Fruit fly (Drosophila melanogaster): ENCODE results near the gene Hr39.

Gene Hr39

dm6 chr2L:21187753-21188152 lies 49.3 kb upstream of the Hr39 start:
- TF ChIP-seq Mrtf (GFP tag; IDR thresholded peaks at IDR 0.05) (no peak), danr (GFP tag; IDR thresholded peaks at IDR 0.05) (0 out of 2 replicates have a peak, but pooled peaks have one; percentile 11), CG32532 (GFP tag; IDR thresholded peaks at IDR 0.05) (0 out of 2 replicates have a peak, but pooled peaks have one; percentile 14), pho (GFP tag; optimal IDR thresholded peaks at IDR 0.05) (no peak), row (GFP tag; IDR thresholded peaks at IDR 0.05) (peak; percentile 27; the same call in 1 of the 3 replicates), Ptx1 (GFP tag; IDR thresholded peaks at IDR 0.05) (peak; percentile 31; the same call in 1 of the 2 replicates), Ets65A (GFP tag) (peak; percentile 81), dysf (GFP tag; IDR thresholded peaks at IDR 0.05) (peak; percentile 25; the same call in 1 of the 3 replicates), CG18599 (GFP tag; optimal IDR thresholded peaks at IDR 0.05) (peak; percentile 1), Rfx (GFP tag; IDR thresholded peaks at IDR 0.05) (0 out of 2 replicates have a peak, but pooled peaks have one; percentile 24)

DNA sequence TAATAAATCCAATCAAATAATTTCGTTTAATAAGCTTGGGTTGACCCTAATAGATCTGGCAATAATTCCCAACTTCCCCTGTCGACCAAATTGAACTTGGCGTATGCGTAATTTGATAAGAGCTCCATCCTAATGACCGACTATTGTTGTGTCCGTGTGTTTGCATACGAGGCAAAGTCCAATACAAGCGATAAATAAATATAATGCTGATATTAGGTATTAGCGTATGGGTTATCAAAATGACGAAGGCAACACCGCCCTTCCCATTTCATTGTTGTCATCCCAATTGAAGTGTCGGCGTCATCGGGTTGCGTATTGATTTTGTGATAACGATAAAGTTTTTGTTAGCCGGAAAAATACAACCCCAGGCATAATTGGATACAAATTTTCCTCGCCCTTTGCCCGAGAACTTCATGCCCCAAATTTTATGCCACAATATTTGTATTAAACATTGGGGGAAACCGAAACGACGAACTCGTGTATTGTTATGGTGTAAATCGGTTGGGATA lies 47.7 kb upstream of the Hr39 start:
- TF ChIP-seq onecut (GFP tag; IDR thresholded peaks at IDR 0.05) (peak; percentile 59), lov (optimal IDR thresholded peaks at IDR 0.05) (no peak), lov (GFP tag; IDR thresholded peaks at IDR 0.05) (0 out of 3 replicates have a peak, but pooled peaks have one; percentile 15), lilli (GFP tag; optimal IDR thresholded peaks at IDR 0.05) (no peak), ranshi (GFP tag; IDR thresholded peaks at IDR 0.05) (no peak), lab (GFP tag; optimal IDR thresholded peaks at IDR 0.05) (peak; percentile 16), exex (tag; optimal IDR thresholded peaks at IDR 0.05) (peak; percentile 76), mirr (GFP tag; optimal IDR thresholded peaks at IDR 0.05) (peak; percentile 91), sens (GFP tag) (peak; percentile 58), bsh (GFP tag; optimal IDR thresholded peaks at IDR 0.05) (no peak)

- peak; percentile 31 for TF ChIP-seq CG3281 (GFP tag; optimal IDR thresholded peaks at IDR 0.05)
- peak; percentile 49 for TF ChIP-seq CG2678 (tag; optimal IDR thresholded peaks at IDR 0.05)
- TF ChIP-seq CG7839 (tag; optimal IDR thresholded peaks at IDR 0.05): peak; percentile 16
- TF ChIP-seq CoRest (tag; optimal IDR thresholded peaks at IDR 0.05): peak; percentile 28
- TF ChIP-seq CG30403 (GFP tag; optimal IDR thresholded peaks at IDR 0.05): peak; percentile 11
- peak; percentile 18 for TF ChIP-seq Hmr (GFP tag; optimal IDR thresholded peaks at IDR 0.05)
- 0 out of 2 replicates have a peak, but pooled peaks have one; percentile 9 for TF ChIP-seq Ptx1 (GFP tag; IDR thresholded peaks at IDR 0.05)
- TF ChIP-seq Med (GFP tag): peak; percentile 69
- peak; percentile 40 for TF ChIP-seq Fer3 (tag; optimal IDR thresholded peaks at IDR 0.05)
- peak; percentile 29 for TF ChIP-seq gem (tag; optimal IDR thresholded peaks at IDR 0.05)
- TF ChIP-seq Meics (GFP tag; optimal IDR thresholded peaks at IDR 0.05): peak; percentile 36
- TF ChIP-seq exex (tag; optimal IDR thresholded peaks at IDR 0.05): peak; percentile 33
- peak; percentile 18; the same call in 1 of the 2 replicates for TF ChIP-seq NFAT (GFP tag; IDR thresholded peaks at IDR 0.05)
- TF ChIP-seq CG7372 (GFP tag; IDR thresholded peaks at IDR 0.05): 0 out of 2 replicates have a peak, but pooled peaks have one; percentile 18
- no peak for TF ChIP-seq rib (GFP tag; IDR thresholded peaks at IDR 0.05)
- no peak for TF ChIP-seq CG13424 (tag; optimal IDR thresholded peaks at IDR 0.05)
- no peak for TF ChIP-seq CG12942 (GFP tag; optimal IDR thresholded peaks at IDR 0.05)
- no peak for TF ChIP-seq C15 (GFP tag; IDR thresholded peaks at IDR 0.05)
- peak; percentile 63 for TF ChIP-seq lab (GFP tag; optimal IDR thresholded peaks at IDR 0.05)
- peak; percentile 57; the same call in 1 of the 2 replicates for TF ChIP-seq Rfx (GFP tag; IDR thresholded peaks at IDR 0.05)
- TF ChIP-seq CG31441 (GFP tag; IDR thresholded peaks at IDR 0.05): no peak
- peak; percentile 43; the same call in 1 of the 2 replicates for TF ChIP-seq slbo (GFP tag; IDR thresholded peaks at IDR 0.05)
- peak; percentile 55 for TF ChIP-seq D19A (tag; optimal IDR thresholded peaks at IDR 0.05)
- peak; percentile 45 for TF ChIP-seq row (GFP tag; IDR thresholded peaks at IDR 0.05)
- peak; percentile 42 for TF ChIP-seq CG2120 (GFP tag; optimal IDR thresholded peaks at IDR 0.05)
- TF ChIP-seq bigmax (GFP tag; optimal IDR thresholded peaks at IDR 0.05): no peak
- TF ChIP-seq CG9932 (GFP tag; IDR thresholded peaks at IDR 0.05): 0 out of 2 replicates have a peak, but pooled peaks have one; percentile 12
- peak; percentile 31 for TF ChIP-seq grau (tag; optimal IDR thresholded peaks at IDR 0.05)
Observed at dm6 chr2L:21195331-21195730, 41.7 kb upstream of the Hr39 start.
